Worm (Caenorhabditis elegans): ENCODE data around the gene F36H5.8.

The F36H5.8 gene

ce11 chrII:1735145-1735544 is 15.3 kb downstream of the F36H5.8 start:
- no peak for TF ChIP-seq lsy-2 (tag; optimal IDR thresholded peaks at IDR 0.05)
- no peak for TF ChIP-seq lin-32 (GFP tag; optimal IDR thresholded peaks at IDR 0.05)
- no peak for TF ChIP-seq unc-120 (tag; optimal IDR thresholded peaks at IDR 0.05; ENCODE audit: poor library complexity, severe bottlenecking)
- no peak for TF ChIP-seq nhr-12 (tag; optimal IDR thresholded peaks at IDR 0.05)
- TF ChIP-seq nhr-2 (tag; optimal IDR thresholded peaks at IDR 0.05): no peak
- TF ChIP-seq unc-62 (GFP tag; optimal IDR thresholded peaks at IDR 0.05): no peak
- TF ChIP-seq sem-2 (GFP tag; optimal IDR thresholded peaks at IDR 0.05): no peak
- no peak for TF ChIP-seq nhr-76 (tag; optimal IDR thresholded peaks at IDR 0.05)
- TF ChIP-seq nhr-28 (tag; optimal IDR thresholded peaks at IDR 0.05): no peak
- TF ChIP-seq lin-13 (tag; optimal IDR thresholded peaks at IDR 0.05): no peak
- no peak for TF ChIP-seq flh-1 (GFP tag; optimal IDR thresholded peaks at IDR 0.05)
- TF ChIP-seq ceh-43 (GFP tag; optimal IDR thresholded peaks at IDR 0.05): no peak
- TF ChIP-seq tbx-8 (GFP tag; optimal IDR thresholded peaks at IDR 0.05): no peak
- no peak for TF ChIP-seq elt-1 (tag; optimal IDR thresholded peaks at IDR 0.05; ENCODE audit: borderline replicate concordance, insufficient read depth)
- no peak for TF ChIP-seq pha-4 (tag; optimal IDR thresholded peaks at IDR 0.05)
- TF ChIP-seq blmp-1 (tag; optimal IDR thresholded peaks at IDR 0.05): no peak
- TF ChIP-seq mab-5 (tag; optimal IDR thresholded peaks at IDR 0.05): no peak
- no peak for TF ChIP-seq ham-2 (GFP tag; optimal IDR thresholded peaks at IDR 0.05)
- no peak for TF ChIP-seq bed-3 (GFP tag; optimal IDR thresholded peaks at IDR 0.05)

- TF ChIP-seq sem-2 (GFP tag; optimal IDR thresholded peaks at IDR 0.05): no peak
- no peak for TF ChIP-seq mab-5 (tag; optimal IDR thresholded peaks at IDR 0.05)
- no peak for TF ChIP-seq ham-2 (GFP tag; optimal IDR thresholded peaks at IDR 0.05)
- TF ChIP-seq nhr-28 (tag; optimal IDR thresholded peaks at IDR 0.05): no peak
- no peak for TF ChIP-seq elt-3 (tag; optimal IDR thresholded peaks at IDR 0.05)
- no peak for TF ChIP-seq lin-32 (GFP tag; optimal IDR thresholded peaks at IDR 0.05)
- TF ChIP-seq nhr-237 (tag; optimal IDR thresholded peaks at IDR 0.05): no peak
- no peak for TF ChIP-seq pha-4 (tag; optimal IDR thresholded peaks at IDR 0.05)
- no peak for TF ChIP-seq M03D4.4 (tag; optimal IDR thresholded peaks at IDR 0.05)
- TF ChIP-seq lsy-2 (tag; optimal IDR thresholded peaks at IDR 0.05): no peak
- TF ChIP-seq nhr-12 (tag; optimal IDR thresholded peaks at IDR 0.05): no peak
- no peak for TF ChIP-seq nhr-2 (tag; optimal IDR thresholded peaks at IDR 0.05)
- no peak for TF ChIP-seq tbx-8 (GFP tag; optimal IDR thresholded peaks at IDR 0.05)
- TF ChIP-seq unc-120 (tag; optimal IDR thresholded peaks at IDR 0.05; ENCODE audit: poor library complexity, severe bottlenecking): no peak
- no peak for TF ChIP-seq mep-1 (tag; optimal IDR thresholded peaks at IDR 0.05)
- TF ChIP-seq mls-2 (tag; optimal IDR thresholded peaks at IDR 0.05): no peak
- no peak for TF ChIP-seq ceh-39 (tag; optimal IDR thresholded peaks at IDR 0.05)
These were observed 18.6 kb downstream of the F36H5.8 start, which contains the start of gene ceh-82 for ce11 chrII:1731932-1732331. Gene ceh-82 (plus strand): TSS chrII:1732232.

- TF ChIP-seq drap-1 (GFP tag; optimal IDR thresholded peaks at IDR 0.05): no peak
- no peak for TF ChIP-seq sem-2 (GFP tag; optimal IDR thresholded peaks at IDR 0.05)
- no peak for TF ChIP-seq nhr-76 (tag; optimal IDR thresholded peaks at IDR 0.05)
- TF ChIP-seq cnd-1 (tag; optimal IDR thresholded peaks at IDR 0.05): no peak
- no peak for TF ChIP-seq unc-62 (GFP tag; optimal IDR thresholded peaks at IDR 0.05)
- TF ChIP-seq sptf-1 (tag; optimal IDR thresholded peaks at IDR 0.05): no peak
- no peak for TF ChIP-seq M03D4.4 (tag; optimal IDR thresholded peaks at IDR 0.05)
- TF ChIP-seq lsy-2 (tag; optimal IDR thresholded peaks at IDR 0.05): no peak
- no peak for TF ChIP-seq lin-13 (tag; optimal IDR thresholded peaks at IDR 0.05)
- TF ChIP-seq ceh-43 (GFP tag; optimal IDR thresholded peaks at IDR 0.05): no peak
- TF ChIP-seq mep-1 (tag; optimal IDR thresholded peaks at IDR 0.05): no peak
- no peak for TF ChIP-seq nhr-28 (tag; optimal IDR thresholded peaks at IDR 0.05)
- TF ChIP-seq ztf-11 (tag; optimal IDR thresholded peaks at IDR 0.05): no peak
- no peak for TF ChIP-seq snpc-4 (tag; optimal IDR thresholded peaks at IDR 0.05)
- no peak for TF ChIP-seq lin-32 (GFP tag; optimal IDR thresholded peaks at IDR 0.05)
- no peak for TF ChIP-seq ham-2 (GFP tag; optimal IDR thresholded peaks at IDR 0.05)
These were observed 20.4 kb downstream of the F36H5.8 start, which contains the start of gene ceh-81 for ce11 chrII:1730103-1730502. Gene ceh-81 (plus strand): TSS chrII:1730403.

DNA sequence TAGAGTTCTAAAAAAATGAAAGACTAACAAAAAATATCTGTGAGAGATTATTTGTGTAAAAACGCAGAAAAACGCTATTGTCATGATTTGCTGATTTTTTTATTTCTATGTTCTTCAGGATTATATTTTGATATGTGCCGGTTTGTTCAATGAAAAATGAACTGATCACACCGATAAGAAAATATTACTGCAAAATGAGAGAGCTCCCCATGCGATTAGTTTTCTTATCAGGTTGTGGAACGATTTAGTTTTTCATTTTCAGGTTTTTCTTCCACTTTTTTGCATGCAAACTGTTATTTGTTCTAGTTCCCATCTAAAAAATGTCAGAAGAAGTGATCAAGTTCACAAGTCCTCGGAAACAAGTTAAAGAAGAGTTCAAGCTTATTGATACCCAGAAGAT is 22.2 kb downstream of the F36H5.8 start, which contains the start of gene btb-9:
Gene btb-9, plus strand, starts transcription at position 254 of the 400 bp plus-strand sequence.
- TF ChIP-seq nhr-28 (tag; optimal IDR thresholded peaks at IDR 0.05) (no peak), lin-13 (tag; optimal IDR thresholded peaks at IDR 0.05) (no peak), elt-3 (tag; optimal IDR thresholded peaks at IDR 0.05) (no peak)

- TF ChIP-seq sem-2 (GFP tag; optimal IDR thresholded peaks at IDR 0.05) (no peak), ham-2 (GFP tag; optimal IDR thresholded peaks at IDR 0.05) (no peak), ceh-39 (tag; optimal IDR thresholded peaks at IDR 0.05) (peak; percentile 12), mab-5 (tag; optimal IDR thresholded peaks at IDR 0.05) (no peak), hlh-1 (tag; optimal IDR thresholded peaks at IDR 0.05) (no peak)
These were observed 24.8 kb downstream of the F36H5.8 start, which contains the start of gene F45C12.17 for ce11 chrII:1725735-1726134. Gene F45C12.17 (plus strand): TSS chrII:1726111.
